Fruit fly (Drosophila melanogaster) whole organism, embryonic: ENCODE measurements around the gene CG31100.
A peak's percentile ranks its signal among the peaks of the same experiment; 100 is the strongest.

Source experiments
- ATbp ChIP-seq: fragments of 200-800 bp; sonication (Bioruptor generic); optimal IDR thresholded peaks from 2 replicates; lab custom pipeline; 2017; ENCODE audit warnings: missing biosample characterization, mild to moderate bottlenecking, missing genetic modification characterization, missing genetic modification reagents
- Blimp-1 ChIP-seq: fragments of 200-800 bp; sonication (Bioruptor generic); optimal IDR thresholded peaks from 3 replicates; lab custom pipeline; 2018; ENCODE audit warnings: missing biosample characterization, missing genetic modification characterization, mild to moderate bottlenecking, moderate library complexity, missing genetic modification reagents
- CG10267 ChIP-seq: fragments of 200-800 bp; sonication (Bioruptor generic); optimal IDR thresholded peaks from 2 replicates; lab custom pipeline; 2018; ENCODE audit warnings: missing biosample characterization, mild to moderate bottlenecking, missing genetic modification characterization, moderate library complexity
- CG13624 ChIP-seq: fragments of 200-800 bp; sonication (Bioruptor generic); optimal IDR thresholded peaks from 2 replicates; lab custom pipeline; 2016; ENCODE audit warnings: missing biosample characterization, missing genetic modification characterization
- CG15601 ChIP-seq: fragments of 200-800 bp; sonication (Bioruptor generic); optimal IDR thresholded peaks from 3 replicates; lab custom pipeline; 2019; ENCODE audit warnings: missing biosample characterization, mild to moderate bottlenecking, missing genetic modification characterization, moderate library complexity
- CG17186 ChIP-seq: fragments of 200-800 bp; sonication (Bioruptor generic); optimal IDR thresholded peaks from 3 replicates; lab custom pipeline; 2017; ENCODE audit warnings: missing biosample characterization, missing genetic modification reagents, missing genetic modification characterization
- CG17359 ChIP-seq: fragments of 200-800 bp; sonication (Bioruptor generic); optimal IDR thresholded peaks from 3 replicates; lab custom pipeline; 2018; ENCODE audit warnings: missing biosample characterization, mild to moderate bottlenecking, missing genetic modification characterization, moderate library complexity
- CG17829 ChIP-seq: fragments of 200-800 bp; optimal IDR thresholded peaks from 2 replicates; lab custom pipeline; 2019; ENCODE audit warnings: missing biosample characterization, mild to moderate bottlenecking, missing genetic modification characterization, moderate library complexity
- CG18262 ChIP-seq: fragments of 200-800 bp; optimal IDR thresholded peaks from 3 replicates; lab custom pipeline; 2019; ENCODE audit warnings: missing biosample characterization, mild to moderate bottlenecking, missing genetic modification characterization, moderate library complexity
- CG2678 ChIP-seq: fragments of 200-800 bp; sonication (Bioruptor generic); optimal IDR thresholded peaks from 3 replicates; lab custom pipeline; 2019; ENCODE audit warnings: missing biosample characterization, mild to moderate bottlenecking, missing genetic modification characterization, moderate library complexity
- CG31441 ChIP-seq: fragments of 200-800 bp; sonication (Bioruptor generic); IDR thresholded peaks from 2 replicates; pipeline ENCODE4 v1.3.6; 2022; ENCODE audit warnings: missing biosample characterization, missing genetic modification characterization
- CG4360 ChIP-seq: fragments of 200-800 bp; sonication (Bioruptor generic); IDR thresholded peaks from 2 replicates; pipeline ENCODE4 v1.3.6; 2022; ENCODE audit warnings: missing biosample characterization, missing genetic modification characterization
- CG5953 ChIP-seq: fragments of 200-800 bp; sonication (Bioruptor generic); IDR thresholded peaks from 2 replicates; pipeline ENCODE4 v1.3.6; 2022; ENCODE audit warnings: missing biosample characterization, missing genetic modification characterization
- CG6254 ChIP-seq: fragments of 200-800 bp; sonication (Bioruptor generic); optimal IDR thresholded peaks from 3 replicates; lab custom pipeline; 2017; ENCODE audit warnings: mild to moderate bottlenecking, missing biosample characterization, missing genetic modification reagents, missing genetic modification characterization
- CG6689 ChIP-seq: fragments of 200-800 bp; sonication (Bioruptor generic); IDR thresholded peaks from 2 replicates; pipeline ENCODE4 v1.3.6; 2022; ENCODE audit warnings: missing biosample characterization, missing genetic modification characterization
- CG8388 ChIP-seq: fragments of 200-800 bp; sonication (Bioruptor generic); optimal IDR thresholded peaks from 2 replicates; lab custom pipeline; 2019; ENCODE audit warnings: missing biosample characterization, mild to moderate bottlenecking, missing genetic modification characterization, moderate library complexity
- CG8924 ChIP-seq: fragments of 200-800 bp; optimal IDR thresholded peaks from 3 replicates; lab custom pipeline; 2019; ENCODE audit warnings: missing biosample characterization, mild to moderate bottlenecking, missing genetic modification characterization, moderate library complexity
- CG8944 ChIP-seq: fragments of 200-800 bp; sonication (Bioruptor generic); optimal IDR thresholded peaks from 3 replicates; lab custom pipeline; 2016; ENCODE audit warnings: missing biosample characterization, missing genetic modification characterization
- CG9727 ChIP-seq: fragments of 200-800 bp; sonication (Bioruptor generic); optimal IDR thresholded peaks from 3 replicates; lab custom pipeline; 2017; ENCODE audit warnings: missing biosample characterization, mild to moderate bottlenecking, missing genetic modification characterization
- Chrac-16 ChIP-seq: fragments of 200-800 bp; sonication (Bioruptor generic); optimal IDR thresholded peaks from 3 replicates; lab custom pipeline; 2016; ENCODE audit warnings: missing biosample characterization, missing genetic modification characterization
- D19A ChIP-seq: fragments of 200-800 bp; optimal IDR thresholded peaks from 3 replicates; lab custom pipeline; 2019; ENCODE audit warnings: missing biosample characterization, mild to moderate bottlenecking, missing genetic modification characterization, moderate library complexity
- Drgx ChIP-seq: fragments of 200-800 bp; sonication (Bioruptor generic); IDR thresholded peaks from 2 replicates; pipeline ENCODE4 v1.3.6; 2022; ENCODE audit warnings: missing biosample characterization, missing genetic modification characterization
- Fer1 ChIP-seq: fragments of 200-800 bp; sonication (Bioruptor generic); optimal IDR thresholded peaks from 2 replicates; lab custom pipeline; 2017; ENCODE audit warnings: missing biosample characterization, mild to moderate bottlenecking, missing genetic modification characterization
- Fer2 ChIP-seq: fragments of 200-800 bp; sonication (Bioruptor generic); optimal IDR thresholded peaks from 2 replicates; lab custom pipeline; 2018; ENCODE audit warnings: missing biosample characterization, mild to moderate bottlenecking, missing genetic modification characterization, moderate library complexity
- Gsc ChIP-seq: fragments of 200-800 bp; sonication (Bioruptor generic); IDR thresholded peaks from 2 replicates; pipeline ENCODE4 v1.3.6; 2022; ENCODE audit warnings: missing biosample characterization, missing genetic modification characterization
- HmgD ChIP-seq: fragments of 200-800 bp; sonication (Bioruptor generic); optimal IDR thresholded peaks from 3 replicates; lab custom pipeline; 2016; ENCODE audit warnings: missing biosample characterization, missing genetic modification characterization
- Hr39 ChIP-seq: fragments of >200 bp; optimal IDR thresholded peaks from 2 replicates; lab custom pipeline; 2017
- Med ChIP-seq: fragments of 200-800 bp; sonication (Bioruptor generic); peaks from one replicate; lab custom pipeline; 2016; ENCODE audit warnings: missing biosample characterization, missing genetic modification characterization, mild to moderate bottlenecking, inconsistent platforms, moderate library complexity
- PHDP ChIP-seq: fragments of 200-800 bp; sonication (Bioruptor generic); optimal IDR thresholded peaks from 3 replicates; lab custom pipeline; 2018; ENCODE audit warnings: missing biosample characterization, mild to moderate bottlenecking, missing genetic modification characterization, moderate library complexity
- Sox100B ChIP-seq: fragments of 200-800 bp; sonication (Bioruptor generic); optimal IDR thresholded peaks from 3 replicates; lab custom pipeline; 2018; ENCODE audit warnings: missing biosample characterization, mild to moderate bottlenecking, missing genetic modification characterization
- Sox102F ChIP-seq: fragments of 200-800 bp; sonication (Bioruptor generic); optimal IDR thresholded peaks from 2 replicates; lab custom pipeline; 2018; ENCODE audit warnings: missing biosample characterization, mild to moderate bottlenecking, missing genetic modification characterization, moderate library complexity
- Ssrp ChIP-seq: fragments of 200-800 bp; sonication (Bioruptor generic); optimal IDR thresholded peaks from 2 replicates; lab custom pipeline; 2018; ENCODE audit warnings: missing biosample characterization, mild to moderate bottlenecking, missing genetic modification characterization, moderate library complexity
- cato ChIP-seq: fragments of 200-800 bp; sonication (Bioruptor generic); optimal IDR thresholded peaks from 2 replicates; lab custom pipeline; 2016; ENCODE audit warnings: missing biosample characterization, missing genetic modification characterization, borderline replicate concordance
- chif ChIP-seq, 2 experiments: fragments of 200-800 bp; sonication (Bioruptor generic); optimal IDR thresholded peaks; 3 replicates each; lab custom pipeline; 2016; ENCODE audit warnings: missing biosample characterization in 2 of 2, missing genetic modification characterization in 2 of 2
- crol ChIP-seq: fragments of 200-800 bp; sonication (Bioruptor generic); IDR thresholded peaks from 2 replicates; pipeline ENCODE4 v1.3.6; 2022; ENCODE audit warnings: missing biosample characterization, missing genetic modification characterization
- danr ChIP-seq: fragments of 200-800 bp; sonication (Bioruptor generic); IDR thresholded peaks from 2 replicates; pipeline ENCODE4 v1.3.6; 2022; ENCODE audit warnings: missing biosample characterization, missing genetic modification characterization
- fd96Cb ChIP-seq: fragments of 200-800 bp; sonication (Bioruptor generic); optimal IDR thresholded peaks from 2 replicates; lab custom pipeline; 2018; ENCODE audit warnings: missing biosample characterization, mild to moderate bottlenecking, missing genetic modification characterization, moderate library complexity
- gcm2 ChIP-seq: fragments of 200-800 bp; sonication (Bioruptor generic); optimal IDR thresholded peaks from 2 replicates; lab custom pipeline; 2016; ENCODE audit warnings: missing biosample characterization, missing genetic modification characterization
- gem ChIP-seq: fragments of 200-800 bp; sonication (Bioruptor generic); optimal IDR thresholded peaks from 2 replicates; lab custom pipeline; 2019; ENCODE audit warnings: missing biosample characterization, mild to moderate bottlenecking, missing genetic modification characterization, moderate library complexity
- hbn ChIP-seq: fragments of 200-800 bp; sonication (Bioruptor generic); IDR thresholded peaks from 2 replicates; pipeline ENCODE4 v1.3.6; 2022; ENCODE audit warnings: missing biosample characterization, missing genetic modification characterization; ENCODE audit not compliant: partially characterized antibody
- hkb ChIP-seq, 2 experiments: fragments of 200-800 bp in 1 of 2; fragments of >200 bp in 1 of 2; sonication (Bioruptor generic) in 1 of 2; IDR thresholded peaks in 1 of 2; optimal IDR thresholded peaks in 1 of 2; 2 replicates each; pipeline versions ENCODE4 v1.3.6 to Lab custom; 2017 to 2022; ENCODE audit warnings: missing biosample characterization in 1 of 2, missing genetic modification characterization in 1 of 2
- lab ChIP-seq: fragments of 200-800 bp; sonication (Bioruptor generic); optimal IDR thresholded peaks from 3 replicates; lab custom pipeline; 2017; ENCODE audit warnings: missing biosample characterization, missing genetic modification characterization, mild to moderate bottlenecking, moderate library complexity, missing genetic modification reagents
- phol ChIP-seq: fragments of 200-800 bp; sonication (Bioruptor generic); optimal IDR thresholded peaks from 3 replicates; lab custom pipeline; 2018; ENCODE audit warnings: missing biosample characterization, mild to moderate bottlenecking, missing genetic modification characterization, moderate library complexity
- pros ChIP-seq: fragments of 200-800 bp; sonication (Bioruptor generic); optimal IDR thresholded peaks from 3 replicates; lab custom pipeline; 2019; ENCODE audit warnings: missing biosample characterization, mild to moderate bottlenecking, missing genetic modification characterization, moderate library complexity
- sd ChIP-seq: fragments of 200-800 bp; sonication (Bioruptor generic); optimal IDR thresholded peaks from 3 replicates; lab custom pipeline; 2018; ENCODE audit warnings: missing biosample characterization, mild to moderate bottlenecking, missing genetic modification characterization, moderate library complexity
- sisA ChIP-seq: fragments of 200-800 bp; sonication (Bioruptor generic); IDR thresholded peaks from 2 replicates; pipeline ENCODE4 v1.3.6; 2022; ENCODE audit warnings: missing biosample characterization, missing genetic modification characterization
- sr ChIP-seq: fragments of 200-800 bp; sonication (Bioruptor generic); IDR thresholded peaks from 3 replicates; pipeline ENCODE4 v1.3.6; 2022; ENCODE audit warnings: missing biosample characterization, missing genetic modification characterization
- tgo ChIP-seq: fragments of 200-800 bp; sonication (Bioruptor generic); IDR thresholded peaks from 3 replicates; pipeline ENCODE4 v1.3.6; 2022; ENCODE audit warnings: missing biosample characterization, missing genetic modification characterization
- vnd ChIP-seq: fragments of 200-800 bp; sonication (Bioruptor generic); IDR thresholded peaks from 3 replicates; pipeline ENCODE4 v1.3.6; 2022; ENCODE audit warnings: missing biosample characterization, missing genetic modification characterization; ENCODE audit not compliant: partially characterized antibody

The CG31100 gene

dm6 chr3R:8947757-8948428, 55.6 kb downstream of the CG31100 start (continued):
- TF ChIP-seq hkb (optimal IDR thresholded peaks at IDR 0.05; lab: Kevin White, UChicago) = no peak
- no peak for TF ChIP-seq hkb (GFP tag; IDR thresholded peaks at IDR 0.05; lab: Robert Waterston, UW)
- TF ChIP-seq PHDP (tag; lab: Kevin White, UChicago) = peak; percentile 11
- TF ChIP-seq fd96Cb = peak; percentile 6
- no peak for TF ChIP-seq Chrac-16 (GFP tag; lab: Kevin White, UChicago)
- peak; percentile 56 for TF ChIP-seq gem (tag; lab: Kevin White, UChicago)
- no peak for TF ChIP-seq gcm2 (GFP tag; lab: Kevin White, UChicago)
- TF ChIP-seq CG31441 (GFP tag; lab: Robert Waterston, UW) = peak; percentile 49; the same call in 1 of the 2 replicates
- no peak for TF ChIP-seq CG17186 (GFP tag; lab: Kevin White, UChicago)
- no peak for TF ChIP-seq CG8944 (GFP tag; lab: Kevin White, UChicago)
- peak; percentile 24 for TF ChIP-seq CG15601 (tag; lab: Kevin White, UChicago)
- no peak for TF ChIP-seq CG13624 (GFP tag; lab: Kevin White, UChicago)
- TF ChIP-seq phol (tag; lab: Kevin White, UChicago) = peak; percentile 31
- TF ChIP-seq sisA (GFP tag; lab: Robert Waterston, UW) = no peak
- TF ChIP-seq CG8924 (tag; lab: Kevin White, UChicago) = peak; percentile 22
- TF ChIP-seq HmgD (GFP tag; lab: Kevin White, UChicago) = no peak
- TF ChIP-seq Sox102F (GFP tag; lab: Kevin White, UChicago) = peak; percentile 66
- no peak for TF ChIP-seq Fer1 (GFP tag; lab: Kevin White, UChicago)
- TF ChIP-seq CG10267 (tag; lab: Kevin White, UChicago) = peak; percentile 17
- peak; percentile 85 for TF ChIP-seq D19A (tag; lab: Kevin White, UChicago)
- no peak for TF ChIP-seq sd (tag; lab: Kevin White, UChicago)
- TF ChIP-seq ATbp (GFP tag; lab: Kevin White, UChicago) = peak; percentile 20
- TF ChIP-seq Drgx (GFP tag; lab: Robert Waterston, UW) = 0 out of 2 replicates have a peak, but pooled peaks have one; percentile 14
- peak; percentile 58 for TF ChIP-seq CG18262 (tag; lab: Kevin White, UChicago)
- peak; percentile 38 for TF ChIP-seq Ssrp
- peak; percentile 13 for TF ChIP-seq CG17829 (tag; lab: Kevin White, UChicago)
- peak; percentile 93 for TF ChIP-seq Blimp-1 (GFP tag; lab: Kevin White, UChicago)
- peak; percentile 6 for TF ChIP-seq CG2678 (tag; lab: Kevin White, UChicago)
- peak; percentile 28 for TF ChIP-seq CG17359 (tag; lab: Kevin White, UChicago)
- no peak for TF ChIP-seq chif (GFP tag; optimal IDR thresholded peaks at IDR 0.05; lab: Kevin White, UChicago)
- peak; percentile 47 for TF ChIP-seq Med (GFP tag; lab: Kevin White, UChicago)
- peak; percentile 25 for TF ChIP-seq Sox100B
- TF ChIP-seq CG8388 (GFP tag; lab: Kevin White, UChicago) = peak; percentile 38

DNA sequence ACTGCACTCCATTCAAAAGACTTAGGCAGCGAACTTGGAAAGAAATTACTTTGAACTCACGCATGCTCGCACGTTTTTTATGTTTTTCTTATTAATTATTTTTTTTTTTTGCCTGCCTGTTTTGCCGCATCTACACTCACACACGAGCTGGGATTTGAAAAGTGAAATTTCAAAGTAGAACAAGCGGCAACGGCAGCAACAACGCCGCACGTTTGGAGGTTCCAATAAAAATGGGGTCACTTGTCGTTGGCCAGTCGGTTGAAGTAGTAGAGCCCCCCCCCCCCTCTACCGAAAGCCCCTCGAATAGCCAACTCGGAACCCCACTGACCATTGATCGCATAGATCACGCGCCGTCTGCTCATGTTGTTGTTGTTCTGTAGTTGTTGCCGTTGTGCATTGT, 57.0 kb downstream of the CG31100 start:
- TF ChIP-seq Blimp-1 (GFP tag; lab: Kevin White, UChicago) (peak; percentile 94), cato (GFP tag; lab: Kevin White, UChicago) (no peak), tgo (GFP tag; lab: Robert Waterston, UW) (0 out of 3 replicates have a peak, but pooled peaks have one; percentile 29), vnd (GFP tag; lab: Robert Waterston, UW) (no peak), CG6689 (GFP tag; lab: Robert Waterston, UW) (no peak), Gsc (GFP tag; lab: Robert Waterston, UW) (no peak), CG9727 (GFP tag; lab: Kevin White, UChicago) (no peak), pros (GFP tag; lab: Kevin White, UChicago) (no peak), crol (GFP tag; lab: Robert Waterston, UW) (peak; percentile 39; the same call in 1 of the 2 replicates), Hr39 (lab: Kevin White, UChicago) (no peak), lab (GFP tag; lab: Kevin White, UChicago) (no peak), danr (GFP tag; lab: Robert Waterston, UW) (no peak), CG6254 (no peak), CG5953 (no peak), sr (GFP tag; lab: Robert Waterston, UW) (no peak), CG4360 (peak; percentile 24; the same call in 1 of the 2 replicates), Fer2 (tag; lab: Kevin White, UChicago) (no peak), hbn (GFP tag; lab: Robert Waterston, UW) (no peak)
